Fruit fly (Drosophila melanogaster) whole organism, embryonic: ENCODE data around the gene Liprin-alpha.
A peak's percentile ranks its signal among the peaks of the same experiment; 100 is the strongest.

Experiments
- Atf3 ChIP-seq: fragments of 200-800 bp; sonication (Bioruptor generic); optimal IDR thresholded peaks from 3 replicates; lab custom pipeline; 2016; ENCODE audit warnings: missing biosample characterization, missing genetic modification characterization
- Blimp-1 ChIP-seq: fragments of 200-800 bp; sonication (Bioruptor generic); optimal IDR thresholded peaks from 3 replicates; lab custom pipeline; 2018; ENCODE audit warnings: missing biosample characterization, missing genetic modification characterization, mild to moderate bottlenecking, moderate library complexity, missing genetic modification reagents
- BtbVII ChIP-seq: fragments of 200-800 bp; sonication (Bioruptor generic); optimal IDR thresholded peaks from 3 replicates; lab custom pipeline; 2017; ENCODE audit warnings: missing biosample characterization, mild to moderate bottlenecking, missing genetic modification characterization
- CG10543 ChIP-seq: fragments of 200-800 bp; sonication (Bioruptor generic); optimal IDR thresholded peaks from 3 replicates; lab custom pipeline; 2017; ENCODE audit warnings: missing biosample characterization, mild to moderate bottlenecking, missing genetic modification characterization, moderate library complexity
- CG10979 ChIP-seq: fragments of 200-800 bp; sonication (Bioruptor generic); optimal IDR thresholded peaks from 2 replicates; lab custom pipeline; 2018; ENCODE audit warnings: missing biosample characterization, mild to moderate bottlenecking, missing genetic modification characterization, moderate library complexity
- CG12071 ChIP-seq: fragments of 200-800 bp; sonication (Bioruptor generic); optimal IDR thresholded peaks from 3 replicates; lab custom pipeline; 2018; ENCODE audit warnings: missing biosample characterization, mild to moderate bottlenecking, missing genetic modification characterization
- CG12942 ChIP-seq: fragments of 200-800 bp; sonication (Bioruptor generic); optimal IDR thresholded peaks from 3 replicates; lab custom pipeline; 2016; ENCODE audit warnings: missing biosample characterization, missing genetic modification characterization
- CG13287 ChIP-seq: fragments of 200-800 bp; sonication (Bioruptor generic); IDR thresholded peaks from 2 replicates; pipeline ENCODE4 v1.3.6; 2022; ENCODE audit warnings: missing biosample characterization, missing genetic modification characterization; ENCODE audit not compliant: partially characterized antibody
- CG15073 ChIP-seq: fragments of 200-800 bp; sonication (Bioruptor generic); optimal IDR thresholded peaks from 2 replicates; lab custom pipeline; 2016; ENCODE audit warnings: missing biosample characterization, missing genetic modification characterization
- CG17568 ChIP-seq: fragments of 200-800 bp; sonication (Bioruptor generic); optimal IDR thresholded peaks from 2 replicates; lab custom pipeline; 2018; ENCODE audit warnings: missing biosample characterization, mild to moderate bottlenecking, missing genetic modification characterization, moderate library complexity
- CG18011 ChIP-seq: fragments of 200-800 bp; sonication (Bioruptor generic); optimal IDR thresholded peaks from 2 replicates; lab custom pipeline; 2017; ENCODE audit warnings: missing biosample characterization, missing genetic modification characterization, mild to moderate bottlenecking, moderate library complexity, missing genotype
- CG30403 ChIP-seq: fragments of 200-800 bp; sonication (Bioruptor generic); optimal IDR thresholded peaks from 3 replicates; lab custom pipeline; 2016; ENCODE audit warnings: missing biosample characterization, missing genetic modification characterization
- CG31365 ChIP-seq: fragments of 200-800 bp; sonication (Bioruptor generic); optimal IDR thresholded peaks from 2 replicates; lab custom pipeline; 2018; ENCODE audit warnings: missing biosample characterization, mild to moderate bottlenecking, missing genetic modification characterization
- CG33557 ChIP-seq: fragments of 200-800 bp; sonication (Bioruptor generic); optimal IDR thresholded peaks from 2 replicates; lab custom pipeline; 2019; ENCODE audit warnings: missing biosample characterization, mild to moderate bottlenecking, missing genetic modification characterization, moderate library complexity
- CG34422 ChIP-seq: fragments of 200-800 bp; sonication (Bioruptor generic); IDR thresholded peaks from 3 replicates; pipeline ENCODE4 v1.3.6; 2022; ENCODE audit warnings: missing biosample characterization, missing genetic modification characterization
- CG3726 ChIP-seq: fragments of 200-800 bp; sonication (Bioruptor generic); IDR thresholded peaks from 3 replicates; pipeline ENCODE4, ENCODE4 v1.3.6; 2022; ENCODE audit warnings: missing biosample characterization, missing genetic modification characterization
- CG4617 ChIP-seq: fragments of 200-800 bp; sonication (Bioruptor generic); optimal IDR thresholded peaks from 3 replicates; lab custom pipeline; 2016; ENCODE audit warnings: missing biosample characterization, missing genetic modification characterization, borderline replicate concordance
- CG6689 ChIP-seq: fragments of 200-800 bp; sonication (Bioruptor generic); IDR thresholded peaks from 2 replicates; pipeline ENCODE4 v1.3.6; 2022; ENCODE audit warnings: missing biosample characterization, missing genetic modification characterization
- CG8089 ChIP-seq: fragments of 200-800 bp; sonication (Bioruptor generic); optimal IDR thresholded peaks from 3 replicates; lab custom pipeline; 2016; ENCODE audit warnings: missing biosample characterization, missing genetic modification characterization
- CG8281 ChIP-seq: fragments of 200-800 bp; sonication (Bioruptor generic); optimal IDR thresholded peaks from 2 replicates; lab custom pipeline; 2018; ENCODE audit warnings: missing biosample characterization, mild to moderate bottlenecking, missing genetic modification characterization, moderate library complexity
- Doc3 ChIP-seq: fragments of 200-800 bp; sonication (Bioruptor generic); IDR thresholded peaks from 3 replicates; pipeline ENCODE4 v1.3.6; 2022; ENCODE audit warnings: missing biosample characterization, missing genetic modification characterization; ENCODE audit not compliant: partially characterized antibody
- E2f1 ChIP-seq: fragments of 200-800 bp; sonication (Bioruptor generic); IDR thresholded peaks from 2 replicates; pipeline ENCODE4 v1.3.6; 2022; ENCODE audit warnings: missing biosample characterization, missing genetic modification characterization
- H2.0 ChIP-seq: fragments of 200-800 bp; sonication (Bioruptor generic); IDR thresholded peaks from 2 replicates; pipeline ENCODE4 v1.3.6; 2022; ENCODE audit warnings: missing biosample characterization, missing genetic modification characterization
- HLH3B ChIP-seq: fragments of 200-800 bp; sonication (Bioruptor generic); IDR thresholded peaks from 2 replicates; pipeline ENCODE4 v1.3.6; 2022; ENCODE audit warnings: missing biosample characterization, missing genetic modification characterization
- HLHmδ ChIP-seq: fragments of 200-800 bp; sonication (Bioruptor generic); optimal IDR thresholded peaks from 2 replicates; lab custom pipeline; 2018; ENCODE audit warnings: missing biosample characterization, mild to moderate bottlenecking, missing genetic modification characterization, moderate library complexity
- Hey ChIP-seq: fragments of 200-800 bp; sonication (Bioruptor generic); optimal IDR thresholded peaks from 3 replicates; lab custom pipeline; 2018; ENCODE audit warnings: missing biosample characterization, mild to moderate bottlenecking, missing genetic modification characterization
- Hmx ChIP-seq: fragments of 200-800 bp; sonication (Bioruptor generic); optimal IDR thresholded peaks from 2 replicates; lab custom pipeline; 2016; ENCODE audit warnings: missing biosample characterization, missing genetic modification characterization
- Max ChIP-seq: fragments of 200-800 bp; sonication (Bioruptor generic); optimal IDR thresholded peaks from 2 replicates; lab custom pipeline; 2016; ENCODE audit warnings: missing biosample characterization, mild to moderate bottlenecking, missing genetic modification characterization
- Meics ChIP-seq: fragments of 200-800 bp; sonication (Bioruptor generic); optimal IDR thresholded peaks from 2 replicates; lab custom pipeline; 2017; ENCODE audit warnings: missing biosample characterization, mild to moderate bottlenecking, missing genetic modification characterization
- Mrtf ChIP-seq: fragments of 200-800 bp; sonication (Bioruptor generic); IDR thresholded peaks from 3 replicates; pipeline ENCODE4 v1.3.6; 2022; ENCODE audit warnings: missing biosample characterization, missing genetic modification characterization
- Myb ChIP-seq: fragments of 200-800 bp; sonication (Bioruptor generic); optimal IDR thresholded peaks from 2 replicates; lab custom pipeline; 2016; ENCODE audit warnings: missing biosample characterization, missing genetic modification characterization
- Nf-YA ChIP-seq: fragments of 200-800 bp; sonication (Bioruptor generic); IDR thresholded peaks from 2 replicates; pipeline ENCODE4 v1.3.6; 2022; ENCODE audit warnings: missing biosample characterization, missing genetic modification characterization
- Oli ChIP-seq: fragments of 200-800 bp; sonication (Bioruptor generic); optimal IDR thresholded peaks from 2 replicates; lab custom pipeline; 2018; ENCODE audit warnings: missing biosample characterization, mild to moderate bottlenecking, missing genetic modification characterization, moderate library complexity
- Trl ChIP-seq, 3 experiments: fragments of >200 bp in 2 of 3; fragments of 200-800 bp in 1 of 3; sonication (Bioruptor generic) in 1 of 3; optimal IDR thresholded peaks; 2 replicates in 1 of 3; 3 replicates in 2 of 3; lab custom pipeline; 2016 to 2017; ENCODE audit warnings: missing biosample characterization in 1 of 3, missing genetic modification characterization in 1 of 3
- Xbp1 ChIP-seq: fragments of 200-800 bp; sonication (Bioruptor generic); optimal IDR thresholded peaks from 3 replicates; lab custom pipeline; 2016; ENCODE audit warnings: missing biosample characterization, mild to moderate bottlenecking, missing genetic modification characterization
- az2 ChIP-seq: fragments of 200-800 bp; sonication (Bioruptor generic); optimal IDR thresholded peaks from 3 replicates; lab custom pipeline; 2016; ENCODE audit warnings: missing biosample characterization, missing genetic modification characterization
- croc ChIP-seq: fragments of 200-800 bp; sonication (Bioruptor generic); conservative IDR thresholded peaks from 3 replicates; pipeline ENCODE4 v1.3.6; 2022; ENCODE audit warnings: missing biosample characterization, missing genetic modification characterization
- dm ChIP-seq: fragments of 200-800 bp; sonication (Bioruptor generic); optimal IDR thresholded peaks from 3 replicates; lab custom pipeline; 2016; ENCODE audit warnings: missing biosample characterization, missing genetic modification characterization
- dpn ChIP-seq, 2 experiments: fragments of 200-800 bp; sonication (Bioruptor generic); optimal IDR thresholded peaks; 3 replicates each; lab custom pipeline; 2016; ENCODE audit warnings: missing biosample characterization in 2 of 2, missing genetic modification characterization in 2 of 2
- hb ChIP-seq: fragments of 200-800 bp; sonication (Bioruptor generic); IDR thresholded peaks from 3 replicates; pipeline ENCODE4 v1.3.6; 2022; ENCODE audit warnings: missing biosample characterization, missing genetic modification characterization; ENCODE audit not compliant: partially characterized antibody
- lilli ChIP-seq: fragments of 200-800 bp; sonication (Bioruptor generic); optimal IDR thresholded peaks from 3 replicates; lab custom pipeline; 2016; ENCODE audit warnings: missing biosample characterization, missing genetic modification characterization
- nom ChIP-seq: fragments of 200-800 bp; sonication (Bioruptor generic); optimal IDR thresholded peaks from 2 replicates; lab custom pipeline; 2017; ENCODE audit warnings: missing biosample characterization, missing genetic modification characterization, mild to moderate bottlenecking, moderate library complexity, missing genetic modification reagents
- pb ChIP-seq: fragments of 200-800 bp; sonication (Bioruptor generic); optimal IDR thresholded peaks from 3 replicates; lab custom pipeline; 2016; ENCODE audit warnings: missing biosample characterization, missing genetic modification characterization
- pfk ChIP-seq: fragments of 200-800 bp; sonication (Bioruptor generic); optimal IDR thresholded peaks from 2 replicates; lab custom pipeline; 2018; ENCODE audit warnings: missing biosample characterization, mild to moderate bottlenecking, missing genetic modification characterization, moderate library complexity
- pho ChIP-seq: fragments of 200-800 bp; sonication (Bioruptor generic); optimal IDR thresholded peaks from 2 replicates; lab custom pipeline; 2016; ENCODE audit warnings: missing biosample characterization, missing genetic modification characterization
- pros ChIP-seq: fragments of 200-800 bp; sonication (Bioruptor generic); optimal IDR thresholded peaks from 3 replicates; lab custom pipeline; 2019; ENCODE audit warnings: missing biosample characterization, mild to moderate bottlenecking, missing genetic modification characterization, moderate library complexity
- psq ChIP-seq: fragments of 200-800 bp; sonication (Bioruptor generic); optimal IDR thresholded peaks from 2 replicates; lab custom pipeline; 2017; ENCODE audit warnings: missing biosample characterization, missing genetic modification characterization
- run ChIP-seq: fragments of 200-800 bp; sonication (Bioruptor generic); optimal IDR thresholded peaks from 3 replicates; lab custom pipeline; 2018; ENCODE audit warnings: missing biosample characterization, mild to moderate bottlenecking, missing genetic modification characterization
- salm ChIP-seq: fragments of 200-800 bp; sonication (Bioruptor generic); optimal IDR thresholded peaks from 2 replicates; lab custom pipeline; 2018; ENCODE audit warnings: missing biosample characterization, mild to moderate bottlenecking, missing genetic modification characterization
- tna ChIP-seq: fragments of 200-800 bp; sonication (Bioruptor generic); IDR thresholded peaks from 2 replicates; pipeline ENCODE4 v1.3.6; 2022; ENCODE audit warnings: missing biosample characterization, missing genetic modification characterization; ENCODE audit not compliant: partially characterized antibody
- vnd ChIP-seq: fragments of 200-800 bp; sonication (Bioruptor generic); IDR thresholded peaks from 3 replicates; pipeline ENCODE4 v1.3.6; 2022; ENCODE audit warnings: missing biosample characterization, missing genetic modification characterization; ENCODE audit not compliant: partially characterized antibody

The Liprin-alpha gene

DNA sequence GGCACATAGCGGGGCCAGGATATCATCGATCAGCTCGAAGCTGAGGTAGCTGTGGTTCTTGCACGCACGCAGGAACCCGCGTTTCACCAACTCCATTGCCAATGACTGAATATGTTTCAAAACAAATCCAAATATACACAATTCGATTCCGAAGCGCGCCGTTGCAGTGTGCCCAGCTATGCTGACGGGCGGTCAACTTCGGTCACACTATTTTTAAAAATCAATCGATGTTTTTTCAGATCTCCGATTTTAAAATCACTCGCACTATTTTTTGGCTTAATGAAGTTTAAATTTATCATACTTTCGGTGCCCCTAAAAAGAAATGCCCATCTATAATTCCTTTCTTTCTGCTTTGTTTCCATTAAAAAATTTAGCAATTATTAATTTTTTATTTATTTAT is 46.2 kb upstream of the Liprin-alpha start, which contains the start of gene Nse1 (continued):
- no peak for TF ChIP-seq Meics (GFP tag; lab: Kevin White, UChicago)
- no peak for TF ChIP-seq CG8089
- no peak for TF ChIP-seq CG6689 (GFP tag; lab: Robert Waterston, UW)
- TF ChIP-seq CG3726: no peak
- no peak for TF ChIP-seq pros (GFP tag; lab: Kevin White, UChicago)
- no peak for TF ChIP-seq CG33557 (GFP tag; lab: Kevin White, UChicago)
- no peak for TF ChIP-seq az2 (GFP tag; lab: Kevin White, UChicago)
- TF ChIP-seq Xbp1 (GFP tag; lab: Kevin White, UChicago): no peak
- no peak for TF ChIP-seq dpn (GFP tag; optimal IDR thresholded peaks at IDR 0.05; lab: Kevin White, UChicago)
- no peak for TF ChIP-seq run (tag; lab: Kevin White, UChicago)
- TF ChIP-seq BtbVII (GFP tag; lab: Kevin White, UChicago): no peak
- TF ChIP-seq Myb (GFP tag; lab: Kevin White, UChicago): peak; percentile 43
- TF ChIP-seq Atf3: no peak
- TF ChIP-seq croc (GFP tag; lab: Robert Waterston, UW): no peak
- TF ChIP-seq pfk: no peak
- TF ChIP-seq Mrtf (GFP tag; lab: Robert Waterston, UW): no peak
- TF ChIP-seq tna (GFP tag; lab: Robert Waterston, UW): peak; percentile 72
- TF ChIP-seq H2.0 (GFP tag; lab: Robert Waterston, UW): no peak
- no peak for TF ChIP-seq HLHmδ
- TF ChIP-seq vnd (GFP tag; lab: Robert Waterston, UW): peak; percentile 50; the same call in 1 of the 3 replicates
- TF ChIP-seq Doc3 (GFP tag; lab: Robert Waterston, UW): peak; percentile 61
- TF ChIP-seq pho: no peak
- TF ChIP-seq Hey: no peak
- TF ChIP-seq CG15073 (GFP tag; lab: Kevin White, UChicago): no peak
- no peak for TF ChIP-seq psq (GFP tag; lab: Kevin White, UChicago)
- no peak for TF ChIP-seq Hmx
- TF ChIP-seq CG12942 (GFP tag; lab: Kevin White, UChicago): no peak
- TF ChIP-seq CG18011 (GFP tag; lab: Kevin White, UChicago): no peak
- TF ChIP-seq Nf-YA (GFP tag; lab: Robert Waterston, UW): no peak
- no peak for TF ChIP-seq CG31365 (tag; lab: Kevin White, UChicago)
- no peak for TF ChIP-seq Max (GFP tag; lab: Kevin White, UChicago)
- TF ChIP-seq hb (GFP tag; lab: Robert Waterston, UW): no peak
- no peak for TF ChIP-seq pb (GFP tag; lab: Kevin White, UChicago)
- TF ChIP-seq CG17568 (GFP tag; lab: Kevin White, UChicago): no peak
- no peak for TF ChIP-seq E2f1
- no peak for TF ChIP-seq CG30403 (GFP tag; lab: Kevin White, UChicago)
- TF ChIP-seq lilli (GFP tag; lab: Kevin White, UChicago): no peak
- TF ChIP-seq CG8281 (tag; lab: Kevin White, UChicago): no peak
- no peak for TF ChIP-seq Trl (optimal IDR thresholded peaks at IDR 0.05; lab: Kevin White, UChicago)
- TF ChIP-seq Trl (GFP tag; optimal IDR thresholded peaks at IDR 0.05; lab: Kevin White, UChicago): no peak
- TF ChIP-seq HLH3B (GFP tag; lab: Robert Waterston, UW): no peak
- no peak for TF ChIP-seq Blimp-1 (GFP tag; lab: Kevin White, UChicago)
- peak; percentile 83 for TF ChIP-seq CG13287
- TF ChIP-seq CG10543 (GFP tag; lab: Kevin White, UChicago): no peak
- no peak for TF ChIP-seq Oli
- no peak for TF ChIP-seq nom (GFP tag; lab: Kevin White, UChicago)
- TF ChIP-seq CG4617 (GFP tag; lab: Kevin White, UChicago): peak; percentile 9
- TF ChIP-seq salm (tag; lab: Kevin White, UChicago): no peak
- no peak for TF ChIP-seq CG34422 (GFP tag; lab: Robert Waterston, UW)
- TF ChIP-seq CG12071 (GFP tag; lab: Kevin White, UChicago): no peak
- TF ChIP-seq CG10979 (tag; lab: Kevin White, UChicago): no peak
- TF ChIP-seq dm (GFP tag; lab: Kevin White, UChicago): no peak
